Worm (Caenorhabditis elegans): ENCODE measurements around the gene ark-1.

DNA sequence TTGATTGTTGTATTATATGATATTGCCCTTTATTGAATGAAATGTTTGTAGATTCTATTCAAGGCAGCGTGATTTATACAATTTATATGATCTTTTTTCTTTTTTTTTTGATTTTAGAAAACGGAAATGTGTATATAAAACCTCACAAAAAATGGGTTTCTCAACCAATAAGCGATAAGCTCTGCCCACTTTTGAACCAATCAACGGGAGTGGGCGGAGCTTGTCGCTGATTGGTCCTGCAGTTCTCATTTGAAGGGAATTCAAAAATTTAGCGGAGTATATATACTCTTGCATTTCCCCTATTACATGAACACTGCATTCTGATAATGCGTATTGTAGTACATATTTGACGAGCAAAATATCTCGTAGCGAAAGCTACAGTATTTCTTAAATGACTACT, 19.8 kb upstream of the ark-1 start:
- no peak for TF ChIP-seq him-1 (tag; optimal IDR thresholded peaks at IDR 0.05)
- no peak for TF ChIP-seq dao-5 (tag; optimal IDR thresholded peaks at IDR 0.05)
- no peak for TF ChIP-seq W03F9.2 (tag; optimal IDR thresholded peaks at IDR 0.05)
